Worm (Caenorhabditis elegans) whole organism, L2 larva: ENCODE measurements around the gene lgc-24.

ENCODE experiments used
- C34F6.9 ChIP-seq: fragments of 150-350 bp; optimal IDR thresholded peaks from 2 replicates; lab custom pipeline; 2014; ENCODE audit warnings: missing biosample characterization, missing genetic modification characterization
- F13H6.1 ChIP-seq: sonication (generic microtip); optimal IDR thresholded peaks from 2 replicates; lab custom pipeline; 2016; ENCODE audit warnings: missing genetic modification characterization, missing compliant biosample characterization
- R02D3.7 ChIP-seq: fragments of 150-350 bp; optimal IDR thresholded peaks from 2 replicates; lab custom pipeline; 2014; ENCODE audit warnings: missing biosample characterization, missing genetic modification characterization
- Y55F3AM.14 ChIP-seq: fragments of 200-800 bp; sonication (Bioruptor generic); optimal IDR thresholded peaks from 2 replicates; lab custom pipeline; 2018; ENCODE audit warnings: mild to moderate bottlenecking, missing genetic modification characterization, missing compliant biosample characterization
- ZK546.5 ChIP-seq: sonication (generic microtip); optimal IDR thresholded peaks from 2 replicates; lab custom pipeline; 2017; ENCODE audit warnings: missing biosample characterization, missing genetic modification characterization
- aly-2 ChIP-seq: fragments of 150-350 bp; optimal IDR thresholded peaks from 2 replicates; lab custom pipeline; 2014; ENCODE audit warnings: missing biosample characterization, missing genetic modification characterization
- ama-1 ChIP-seq: fragments of 150-350 bp; optimal IDR thresholded peaks from 2 replicates; lab custom pipeline; 2018; ENCODE audit warnings: inconsistent platforms
- ceh-82 ChIP-seq: fragments of 150-350 bp; optimal IDR thresholded peaks from 2 replicates; lab custom pipeline; 2014; ENCODE audit warnings: missing biosample characterization, missing genetic modification characterization
- crh-2 ChIP-seq: sonication (generic microtip); optimal IDR thresholded peaks from 2 replicates; lab custom pipeline; 2017; ENCODE audit warnings: missing biosample characterization, missing genetic modification characterization
- dmd-4 ChIP-seq: sonication (generic microtip); optimal IDR thresholded peaks from 2 replicates; lab custom pipeline; 2017; ENCODE audit warnings: missing biosample characterization, missing genetic modification characterization
- egl-27 ChIP-seq: sonication (generic microtip); optimal IDR thresholded peaks from 3 replicates; lab custom pipeline; 2017; ENCODE audit warnings: missing biosample characterization, missing genetic modification reagents, missing genetic modification characterization
- elt-1 ChIP-seq: fragments of 150-350 bp; optimal IDR thresholded peaks from 2 replicates; lab custom pipeline; 2014; ENCODE audit warnings: missing biosample characterization, missing genetic modification characterization
- elt-3 ChIP-seq: sonication (generic microtip); optimal IDR thresholded peaks from 2 replicates; lab custom pipeline; 2017; ENCODE audit warnings: missing biosample characterization, missing genetic modification characterization
- fos-1 ChIP-seq: fragments of 150-350 bp; optimal IDR thresholded peaks from 2 replicates; lab custom pipeline; 2014; ENCODE audit warnings: missing biosample characterization, missing genetic modification characterization
- gmeb-1 ChIP-seq: fragments of 150-350 bp; optimal IDR thresholded peaks from 2 replicates; lab custom pipeline; 2014; ENCODE audit warnings: missing biosample characterization, missing genetic modification characterization
- lin-11 ChIP-seq: fragments of 150-350 bp; sonication (generic microtip); optimal IDR thresholded peaks from 2 replicates; lab custom pipeline; 2014; ENCODE audit warnings: missing biosample characterization, missing genetic modification characterization, inconsistent platforms, mixed read lengths
- lin-13 ChIP-seq: fragments of 150-350 bp; optimal IDR thresholded peaks from 2 replicates; lab custom pipeline; 2014; ENCODE audit warnings: missing biosample characterization, missing genetic modification reagents, missing genetic modification characterization
- mab-5 ChIP-seq: fragments of 150-350 bp; optimal IDR thresholded peaks from 2 replicates; lab custom pipeline; 2014; ENCODE audit warnings: missing biosample characterization, missing genetic modification characterization
- mdl-1 ChIP-seq, 2 experiments: fragments of 150-350 bp in 1 of 2; sonication (generic microtip) in 1 of 2; optimal IDR thresholded peaks; 2 replicates each; lab custom pipeline; 2017; ENCODE audit warnings: missing biosample characterization in 2 of 2, missing genetic modification characterization in 2 of 2
- nhr-10 ChIP-seq: sonication (generic microtip); optimal IDR thresholded peaks from 2 replicates; lab custom pipeline; 2017; ENCODE audit warnings: missing biosample characterization, missing genetic modification characterization
- nhr-11 ChIP-seq: fragments of 150-350 bp; optimal IDR thresholded peaks from 2 replicates; lab custom pipeline; 2014; ENCODE audit warnings: missing biosample characterization, missing genetic modification characterization
- nhr-12 ChIP-seq: fragments of 150-350 bp; optimal IDR thresholded peaks from 2 replicates; lab custom pipeline; 2014; ENCODE audit warnings: missing biosample characterization, missing genetic modification characterization
- nhr-21 ChIP-seq: fragments of 150-350 bp; optimal IDR thresholded peaks from 2 replicates; lab custom pipeline; 2014; ENCODE audit warnings: missing biosample characterization, missing genetic modification characterization
- nhr-237 ChIP-seq: fragments of 150-350 bp; optimal IDR thresholded peaks from 2 replicates; lab custom pipeline; 2014; ENCODE audit warnings: missing biosample characterization, missing genetic modification characterization
- nhr-6 ChIP-seq: fragments of 150-350 bp; optimal IDR thresholded peaks from 2 replicates; lab custom pipeline; 2014; ENCODE audit warnings: missing biosample characterization, missing genetic modification characterization
- nhr-77 ChIP-seq: fragments of 150-350 bp; optimal IDR thresholded peaks from 2 replicates; lab custom pipeline; 2014; ENCODE audit warnings: missing biosample characterization, missing genetic modification characterization
- peb-1 ChIP-seq: fragments of 150-350 bp; optimal IDR thresholded peaks from 2 replicates; lab custom pipeline; 2014; ENCODE audit warnings: missing biosample characterization, missing genetic modification characterization
- sem-4 ChIP-seq: fragments of 150-350 bp; optimal IDR thresholded peaks from 2 replicates; lab custom pipeline; 2014; ENCODE audit warnings: missing biosample characterization, missing genetic modification reagents, missing genetic modification characterization
- skn-1 ChIP-seq: sonication (generic microtip); optimal IDR thresholded peaks from 2 replicates; lab custom pipeline; 2017; ENCODE audit warnings: missing biosample characterization, missing genetic modification characterization
- sma-3 ChIP-seq: sonication (generic microtip); optimal IDR thresholded peaks from 2 replicates; lab custom pipeline; 2016; ENCODE audit warnings: missing genetic modification reagents, missing genetic modification characterization, missing compliant biosample characterization
- sma-9 ChIP-seq, 2 experiments: fragments of 150-350 bp in 1 of 2; sonication (generic microtip) in 1 of 2; optimal IDR thresholded peaks; 2 replicates each; lab custom pipeline; 2014 to 2016; ENCODE audit warnings: missing genetic modification characterization in 2 of 2, mild to moderate bottlenecking in 1 of 2, missing biosample characterization in 1 of 2, missing compliant biosample characterization in 1 of 2, missing genetic modification reagents in 1 of 2, moderate library complexity in 1 of 2
- snpc-4 ChIP-seq: fragments of 150-350 bp; optimal IDR thresholded peaks from 2 replicates; lab custom pipeline; 2014; ENCODE audit warnings: missing biosample characterization, missing genetic modification characterization
- unc-39 ChIP-seq: fragments of 150-350 bp; optimal IDR thresholded peaks from 2 replicates; lab custom pipeline; 2014; ENCODE audit warnings: missing biosample characterization, missing genetic modification characterization
- unc-55 ChIP-seq: fragments of 150-350 bp; sonication (generic microtip); optimal IDR thresholded peaks from 3 replicates; lab custom pipeline; 2014; ENCODE audit warnings: missing biosample characterization, missing genetic modification reagents, missing genetic modification characterization
- ztf-1 ChIP-seq: fragments of 200-800 bp; sonication (Bioruptor generic); conservative IDR thresholded peaks from 2 replicates; pipeline ENCODE4 v1.3.6; 2022; ENCODE audit warnings: missing genetic modification characterization, missing compliant biosample characterization
- ztf-4 ChIP-seq: fragments of 150-350 bp; optimal IDR thresholded peaks from 2 replicates; lab custom pipeline; 2014; ENCODE audit warnings: missing biosample characterization, missing genetic modification characterization

Gene lgc-24

DNA sequence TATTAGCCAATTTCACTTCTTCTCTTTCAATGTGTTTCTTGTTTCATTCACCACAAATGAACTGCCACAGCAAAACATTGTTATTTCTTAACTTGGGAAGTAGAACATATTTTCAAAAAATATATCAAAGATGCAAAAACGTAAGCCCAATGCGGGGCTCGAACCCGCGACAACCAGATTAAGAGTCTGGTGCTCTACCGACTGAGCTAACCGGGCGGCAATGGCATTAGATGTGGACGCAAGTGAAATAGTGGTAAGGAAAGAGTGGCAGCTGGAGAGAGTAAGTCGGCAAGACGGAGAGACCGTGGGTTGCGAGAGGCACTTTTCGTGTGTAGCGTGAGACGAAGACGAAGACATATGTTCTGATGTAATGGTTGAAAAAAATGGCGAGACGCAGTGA is 37.7 kb downstream of the lgc-24 start (continued):
- TF ChIP-seq mab-5 (tag; lab: Kevin White, UChicago) (peak; percentile 76), peb-1 (tag; lab: Kevin White, UChicago) (no peak), ZK546.5 (tag; lab: Kevin White, UChicago) (no peak), elt-1 (no peak), mdl-1 (tag; optimal IDR thresholded peaks at IDR 0.05; lab: Kevin White, UChicago) (peak in 1 of 2 experiments; percentile 42), sem-4 (peak; percentile 72), aly-2 (tag; lab: Kevin White, UChicago) (no peak), gmeb-1 (tag; lab: Kevin White, UChicago) (no peak), ceh-82 (tag; lab: Kevin White, UChicago) (peak; percentile 27), crh-2 (tag; lab: Kevin White, UChicago) (peak; percentile 72), Y55F3AM.14 (GFP tag; lab: Kevin White, UChicago) (peak; percentile 68), nhr-10 (no peak), nhr-21 (peak; percentile 53), egl-27 (tag; lab: Kevin White, UChicago) (peak; percentile 66), ztf-4 (tag; lab: Kevin White, UChicago) (no peak)

DNA sequence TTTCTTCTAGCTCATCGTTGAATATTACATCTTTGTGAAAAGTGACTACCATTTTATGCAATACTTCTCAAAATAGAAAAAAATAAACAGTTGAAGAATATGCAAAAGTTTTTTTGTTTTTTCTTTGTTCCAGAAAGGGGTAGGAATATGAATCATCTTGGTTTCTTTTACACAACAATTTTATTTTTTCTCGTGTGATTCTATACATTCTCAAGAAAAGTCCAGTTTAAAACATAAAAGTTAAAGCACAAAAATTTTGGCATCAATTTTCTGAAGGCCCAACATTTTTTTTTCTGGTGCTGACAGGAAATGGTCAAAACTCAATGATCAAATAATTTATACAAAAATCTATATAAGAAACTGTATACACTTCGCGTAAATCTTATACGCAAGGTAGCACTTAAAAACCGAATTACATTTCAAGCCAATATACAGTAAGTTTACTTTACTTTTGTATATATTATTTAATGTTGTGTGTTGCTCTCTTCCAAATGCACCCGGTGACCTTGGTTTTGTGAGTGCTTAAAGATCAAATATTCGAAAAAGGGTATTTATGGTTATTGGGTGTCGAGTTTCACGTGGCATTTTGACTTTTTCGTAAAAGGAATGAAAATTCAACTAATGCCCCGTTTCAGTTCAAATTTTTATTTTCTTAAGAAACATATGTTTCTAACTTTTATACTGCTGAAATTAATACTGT is 40.3 kb downstream of the lgc-24 start, which contains the start of the genes W03G11.2 and lgc-13:
Gene W03G11.2, minus strand, starts transcription at position 101 of the 700 bp plus-strand sequence.
Gene lgc-13, plus strand, starts transcription at position 650 of the 700 bp plus-strand sequence.
- TF ChIP-seq elt-3 (no peak), nhr-237 (tag; lab: Kevin White, UChicago) (no peak), ztf-4 (tag; lab: Kevin White, UChicago) (no peak), nhr-12 (tag; lab: Kevin White, UChicago) (no peak), nhr-6 (tag; lab: Kevin White, UChicago) (no peak), snpc-4 (tag; lab: Kevin White, UChicago) (no peak), unc-55 (no peak), ceh-82 (tag; lab: Kevin White, UChicago) (no peak), R02D3.7 (tag; lab: Kevin White, UChicago) (no peak), sma-3 (GFP tag; lab: Kevin White, UChicago) (no peak), lin-13 (no peak), unc-39 (tag; lab: Kevin White, UChicago) (no peak)

DNA sequence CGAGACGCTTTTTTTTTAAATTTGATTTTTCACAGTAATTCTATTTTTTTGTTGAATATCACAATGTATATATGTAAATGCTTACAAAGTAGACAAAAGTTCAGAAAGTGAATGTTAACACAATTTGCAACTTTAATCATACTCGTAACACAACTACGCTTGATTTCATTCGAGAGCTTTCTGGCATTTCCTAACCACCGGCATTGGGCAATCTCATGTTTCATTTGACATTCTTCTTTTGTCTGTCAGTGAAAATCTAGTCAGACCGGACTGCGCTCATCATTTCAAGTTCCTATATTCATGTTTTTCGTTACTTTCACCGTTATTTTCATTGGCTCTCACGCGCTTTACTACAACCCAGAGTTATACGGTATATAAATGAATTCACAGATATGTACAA is 42.9 kb downstream of the lgc-24 start, which contains the start of gene lgc-14:
Gene lgc-14, plus strand, starts transcription at position 301 of the 400 bp plus-strand sequence.
- TF ChIP-seq ZK546.5 (tag; lab: Kevin White, UChicago) (no peak), F13H6.1 (tag; lab: Kevin White, UChicago) (no peak), C34F6.9 (tag; lab: Kevin White, UChicago) (no peak), nhr-11 (tag; lab: Kevin White, UChicago) (no peak), lin-11 (tag; lab: Kevin White, UChicago) (no peak)

DNA sequence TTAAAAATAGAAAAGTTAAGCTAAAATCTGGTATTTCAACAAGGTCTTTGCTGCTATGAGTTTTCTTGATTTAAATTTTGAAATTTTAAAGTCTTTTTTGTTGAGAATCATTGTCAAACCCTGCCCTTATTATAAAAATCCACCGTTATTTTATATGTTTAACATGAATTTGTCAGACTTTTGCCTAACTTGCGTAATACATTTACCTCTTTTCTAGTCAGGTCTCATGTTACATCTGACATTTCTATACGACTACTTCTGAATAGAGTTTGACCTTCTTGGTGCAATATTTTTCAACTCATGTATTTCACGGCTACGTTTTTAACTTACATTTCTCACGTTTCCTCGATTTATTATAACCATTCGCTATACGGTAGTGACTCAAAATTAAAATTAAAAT is 45.7 kb downstream of the lgc-24 start, which contains the start of gene lgc-15:
Gene lgc-15, plus strand, starts transcription at position 301 of the 400 bp plus-strand sequence.
- no peak for TF ChIP-seq lin-13
- TF ChIP-seq gmeb-1 (tag; lab: Kevin White, UChicago): no peak
- no peak for TF ChIP-seq Y55F3AM.14 (GFP tag; lab: Kevin White, UChicago)
- TF ChIP-seq skn-1 (tag; lab: Kevin White, UChicago): no peak
- no peak for TF ChIP-seq sma-3 (GFP tag; lab: Kevin White, UChicago)
- TF ChIP-seq elt-1: no peak
- no peak for TF ChIP-seq fos-1
- no peak for TF ChIP-seq dmd-4 (tag; lab: Kevin White, UChicago)
- TF ChIP-seq, all 48 proteins: peak for 0

DNA sequence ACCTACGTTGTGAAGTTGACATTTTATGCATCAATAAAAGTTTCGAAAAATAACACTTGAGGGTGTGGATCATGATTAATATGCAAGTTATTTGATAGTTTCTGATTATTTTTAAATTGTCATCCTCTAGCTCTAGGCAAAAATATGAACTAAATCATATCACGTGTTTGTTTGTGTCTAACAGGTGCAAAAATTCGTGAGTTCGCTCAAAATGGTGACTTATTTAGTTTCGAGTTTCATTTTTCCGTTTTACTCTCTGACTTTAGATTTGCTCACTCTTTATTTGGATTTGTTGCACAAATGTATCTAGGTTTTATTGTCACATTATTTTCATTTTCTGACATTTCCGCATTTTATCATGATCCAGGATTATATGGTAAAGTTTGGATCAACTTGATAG is 50.0 kb downstream of the lgc-24 start, which contains the start of gene lgc-16:
Gene lgc-16, plus strand, starts transcription at position 301 of the 400 bp plus-strand sequence.
- TF ChIP-seq ztf-1 (GFP tag; lab: Robert Waterston, UW) (no peak), peb-1 (tag; lab: Kevin White, UChicago) (no peak), egl-27 (tag; lab: Kevin White, UChicago) (no peak), nhr-77 (tag; lab: Kevin White, UChicago) (no peak), nhr-12 (tag; lab: Kevin White, UChicago) (no peak), elt-3 (no peak), ztf-4 (tag; lab: Kevin White, UChicago) (no peak), nhr-11 (tag; lab: Kevin White, UChicago) (no peak), ceh-82 (tag; lab: Kevin White, UChicago) (no peak), ama-1 (lab: Kevin White, UChicago) (no peak), F13H6.1 (tag; lab: Kevin White, UChicago) (no peak), unc-55 (no peak), sma-9 (GFP tag; optimal IDR thresholded peaks at IDR 0.05; lab: Kevin White, UChicago) (no peak), sma-9 (tag; optimal IDR thresholded peaks at IDR 0.05; lab: Kevin White, UChicago) (no peak), elt-1 (no peak), mab-5 (tag; lab: Kevin White, UChicago) (no peak), lin-13 (no peak), Y55F3AM.14 (GFP tag; lab: Kevin White, UChicago) (no peak), C34F6.9 (tag; lab: Kevin White, UChicago) (no peak), ZK546.5 (tag; lab: Kevin White, UChicago) (no peak)
- TF ChIP-seq, all 48 proteins: peak for 0
